Worm (Caenorhabditis elegans): Measurements from ENCODE around the gene plpp-1.3.

- TF ChIP-seq hlh-17 (GFP tag; optimal IDR thresholded peaks at IDR 0.05; ENCODE audit: borderline replicate concordance) (no peak), nhr-76 (tag; optimal IDR thresholded peaks at IDR 0.05) (no peak), fos-1 (tag; optimal IDR thresholded peaks at IDR 0.05) (no peak), elt-3 (tag; optimal IDR thresholded peaks at IDR 0.05) (no peak), aha-1 (tag; optimal IDR thresholded peaks at IDR 0.05) (no peak), pqm-1 (tag; optimal IDR thresholded peaks at IDR 0.05) (no peak)
Measured at ce11 chrX:10721954-10722353, 26.8 kb downstream of the plpp-1.3 start, which contains the start of gene mbr-1.
